Worm (Caenorhabditis elegans): ENCODE data around the gene grd-7.
A peak's percentile ranks its signal among the peaks of the same experiment; 100 is the strongest.

The grd-7 gene

DNA sequence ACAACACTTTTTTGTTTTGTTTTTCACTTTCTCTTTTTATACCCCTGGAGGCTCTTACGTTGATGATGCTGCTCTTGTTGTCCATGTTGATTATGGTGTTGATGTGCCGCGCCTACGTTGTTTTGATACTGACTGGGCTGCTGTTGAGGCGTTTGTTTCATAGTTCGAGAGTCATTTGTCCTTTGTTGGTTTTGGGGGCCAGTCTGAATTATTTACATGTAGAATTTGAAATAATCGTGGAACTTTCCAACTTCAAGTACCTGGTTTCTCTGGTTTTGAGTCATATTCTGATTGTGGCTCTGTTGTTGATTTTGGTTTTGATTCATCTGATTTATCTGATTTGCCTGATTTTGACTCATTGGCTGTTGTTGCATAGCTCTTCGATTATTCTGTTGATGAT is 8.8 kb upstream of the grd-7 start (continued):
- TF ChIP-seq K11D2.4 (GFP tag; IDR thresholded peaks at IDR 0.05) = no peak
- TF ChIP-seq nhr-27 (tag; optimal IDR thresholded peaks at IDR 0.05) = no peak
- TF ChIP-seq sea-2 (GFP tag; IDR thresholded peaks at IDR 0.05) = no peak
- no peak for TF ChIP-seq F23B12.7 (tag; optimal IDR thresholded peaks at IDR 0.05; ENCODE audit: insufficient read depth)
- TF ChIP-seq him-1 (tag; optimal IDR thresholded peaks at IDR 0.05) = no peak
- no peak for TF ChIP-seq B0261.1 (tag; optimal IDR thresholded peaks at IDR 0.05)
- TF ChIP-seq unc-62 (GFP tag; optimal IDR thresholded peaks at IDR 0.05) = no peak

ce11 chrX:7271968-7272367 is 2.7 kb upstream of the grd-7 start, which contains the start of gene F46H5.11:
Gene F46H5.11, minus strand, starts transcription at chrX:7272068.
- TF ChIP-seq madf-10 (tag; optimal IDR thresholded peaks at IDR 0.05) = no peak
- no peak for TF ChIP-seq ama-1 (optimal IDR thresholded peaks at IDR 0.05)
- TF ChIP-seq ama-1 (GFP tag; optimal IDR thresholded peaks at IDR 0.05) = no peak
- TF ChIP-seq Y79H2A.3 (GFP tag; conservative IDR thresholded peaks at IDR 0.05) = no peak
- no peak for TF ChIP-seq nhr-179 (tag; optimal IDR thresholded peaks at IDR 0.05)
- TF ChIP-seq ceh-79 (tag; optimal IDR thresholded peaks at IDR 0.05) = no peak
- no peak for TF ChIP-seq Y53G8AR.9 (GFP tag; conservative IDR thresholded peaks at IDR 0.05)
- TF ChIP-seq tlf-1 (GFP tag; optimal IDR thresholded peaks at IDR 0.05) = no peak

ce11 chrX:7268965-7269364 is 314 bp downstream of the grd-7 start:
- TF ChIP-seq egrh-3 (GFP tag; IDR thresholded peaks at IDR 0.05) (peak; percentile 79), cebp-2 (GFP tag; IDR thresholded peaks at IDR 0.05) (0 out of 2 replicates have a peak, but pooled peaks have one; percentile 24), B0261.1 (tag; optimal IDR thresholded peaks at IDR 0.05) (no peak), zfh-2 (GFP tag; conservative IDR thresholded peaks at IDR 0.05) (peak; percentile 89)

DNA sequence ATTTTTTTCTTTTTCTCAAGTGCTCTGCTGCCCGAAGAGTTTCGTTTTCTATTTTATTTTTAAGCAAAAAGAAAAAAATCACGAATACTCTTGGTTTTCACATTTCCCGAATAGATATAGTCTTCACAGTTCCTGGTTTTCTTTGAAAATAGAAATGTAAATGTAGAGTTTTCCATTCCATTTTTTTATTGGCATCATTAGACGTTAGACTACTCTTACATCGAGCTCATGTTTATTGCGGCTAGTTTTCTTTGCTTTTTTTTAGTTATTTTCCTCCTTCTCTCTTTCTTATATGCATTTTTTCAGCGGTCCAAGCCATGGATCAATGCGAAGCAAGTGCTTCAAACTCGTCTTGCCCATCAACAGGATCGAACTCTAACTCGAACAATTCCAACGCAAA is 3.9 kb downstream of the grd-7 start, which contains the start of gene F46H5.2:
Gene F46H5.2, plus strand, starts transcription at position 301 of the 400 bp plus-strand sequence.
- no peak for TF ChIP-seq nfya-2 (GFP tag; IDR thresholded peaks at IDR 0.05)
- TF ChIP-seq lir-1 (GFP tag; conservative IDR thresholded peaks at IDR 0.05) = no peak
- peak; percentile 1; the same call in 1 of the 2 replicates for TF ChIP-seq zfh-2 (GFP tag; conservative IDR thresholded peaks at IDR 0.05)

ce11 chrX:7264591-7265306 is 4.5 kb downstream of the grd-7 start:
- TF ChIP-seq pbrm-1 (GFP tag; IDR thresholded peaks at IDR 0.05) = peak; percentile 76
- no peak for TF ChIP-seq tlf-1 (GFP tag; optimal IDR thresholded peaks at IDR 0.05)
- TF ChIP-seq athp-1 (tag; optimal IDR thresholded peaks at IDR 0.05) = no peak
- no peak for TF ChIP-seq nhr-27 (tag; optimal IDR thresholded peaks at IDR 0.05)
- no peak for TF ChIP-seq aptf-2 (GFP tag; conservative IDR thresholded peaks at IDR 0.05)
- TF ChIP-seq ztf-25 (GFP tag; IDR thresholded peaks at IDR 0.05) = no peak
- 0 out of 2 replicates have a peak, but pooled peaks have one; percentile 50 for TF ChIP-seq Y56A3A.18 (GFP tag; IDR thresholded peaks at IDR 0.05)
- no peak for TF ChIP-seq F33H1.4 (GFP tag; IDR thresholded peaks at IDR 0.05)
- TF ChIP-seq F37B4.10 (GFP tag; IDR thresholded peaks at IDR 0.05) = no peak
- peak; percentile 11 for TF ChIP-seq B0261.1 (tag; optimal IDR thresholded peaks at IDR 0.05)
- no peak for TF ChIP-seq lag-1 (GFP tag; IDR thresholded peaks at IDR 0.05)
- TF ChIP-seq nfya-1 (tag; optimal IDR thresholded peaks at IDR 0.05; ENCODE audit: borderline replicate concordance, insufficient read depth) = no peak
- peak; percentile 81 for TF ChIP-seq K11D2.4 (GFP tag; IDR thresholded peaks at IDR 0.05)
- TF ChIP-seq ZK185.1 (tag; optimal IDR thresholded peaks at IDR 0.05; ENCODE audit: poor library complexity, severe bottlenecking) = peak; percentile 71
- TF ChIP-seq repo-1 (tag; optimal IDR thresholded peaks at IDR 0.05) = no peak
- TF ChIP-seq F57C9.4 (tag; optimal IDR thresholded peaks at IDR 0.05) = no peak
- TF ChIP-seq pha-4 (tag; optimal IDR thresholded peaks at IDR 0.05) = peak; percentile 38
- TF ChIP-seq atf-7 (tag; optimal IDR thresholded peaks at IDR 0.05) = peak; percentile 46
- no peak for TF ChIP-seq ets-4 (GFP tag; optimal IDR thresholded peaks at IDR 0.05)
- no peak for TF ChIP-seq snpc-4 (GFP tag; optimal IDR thresholded peaks at IDR 0.05)
- TF ChIP-seq snpc-4 (tag; optimal IDR thresholded peaks at IDR 0.05) = peak in 3 of 4 experiments; percentile 49 to 79 (median 73)
- TF ChIP-seq egl-18 (GFP tag; IDR thresholded peaks at IDR 0.05) = 0 out of 2 replicates have a peak, but pooled peaks have one; percentile 16
- peak; percentile 20 for TF ChIP-seq unc-62 (GFP tag; optimal IDR thresholded peaks at IDR 0.05)
- TF ChIP-seq hmg-1.2 (GFP tag; IDR thresholded peaks at IDR 0.05) = peak; percentile 77
- TF ChIP-seq ceh-40 (GFP tag; IDR thresholded peaks at IDR 0.05) = no peak
- TF ChIP-seq nhr-120 (GFP tag; IDR thresholded peaks at IDR 0.05) = no peak
